Fruit fly (Drosophila melanogaster) Kc167 (cell line): ENCODE measurements around the gene CG5882.

Source experiments
- Myc ChIP-seq: fragments of >200 bp; optimal IDR thresholded peaks from 2 replicates; lab custom pipeline; 2017; ENCODE audit warnings: missing external identifiers
- Sin3A ChIP-seq: fragments of >200 bp; optimal IDR thresholded peaks from 2 replicates; lab custom pipeline; 2018; ENCODE audit warnings: missing external identifiers
- h ChIP-seq: fragments of >200 bp; optimal IDR thresholded peaks from 3 replicates; lab custom pipeline; 2018; ENCODE audit warnings: missing external identifiers
- psq ChIP-seq: fragments of >200 bp; optimal IDR thresholded peaks from 2 replicates; lab custom pipeline; 2017; ENCODE audit warnings: missing external identifiers
- ttk ChIP-seq: sonication (Bioruptor generic); optimal IDR thresholded peaks from 2 replicates; lab custom pipeline; 2017; ENCODE audit warnings: missing external identifiers

- TF ChIP-seq psq (lab: Kevin White, UChicago) (no peak), Sin3A (lab: Kevin White, UChicago) (no peak), Myc (lab: Kevin White, UChicago) (no peak), ttk (lab: Kevin White, UChicago) (no peak), h (no peak)
These were observed 13.0 kb downstream of the CG5882 start for dm6 chr3R:27131408-27131807.
